Fruit fly (Drosophila melanogaster) whole organism, embryonic: ENCODE data around the gene Kyat.

Experiments
- Dbx ChIP-seq: fragments of 200-800 bp; sonication (Bioruptor generic); IDR thresholded peaks from 3 replicates; pipeline ENCODE4 v1.3.6; 2022; ENCODE audit warnings: missing biosample characterization, missing genetic modification characterization
- Hr3 ChIP-seq: fragments of 200-800 bp; sonication (Bioruptor generic); optimal IDR thresholded peaks from 3 replicates; lab custom pipeline; 2016; ENCODE audit warnings: missing biosample characterization, missing genetic modification characterization

DNA sequence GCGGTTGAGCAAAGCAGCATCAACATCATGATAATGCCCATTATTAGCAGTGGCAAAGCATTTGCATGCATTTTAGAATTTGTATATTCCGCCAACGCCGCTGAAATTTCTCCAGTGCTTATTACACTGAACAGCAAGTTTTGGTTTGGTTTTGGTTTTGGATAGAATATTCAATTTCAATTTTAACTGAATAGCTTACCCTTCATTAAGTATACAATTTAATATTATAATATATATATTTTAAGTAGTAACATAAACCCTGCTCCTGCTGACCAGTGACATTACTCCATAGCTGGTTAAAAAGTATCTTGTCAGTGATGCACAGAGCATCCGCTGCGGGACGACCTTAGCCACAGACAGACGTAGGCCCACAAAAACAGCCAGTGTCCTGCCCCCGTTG is 25.1 kb upstream of the Kyat start:
- no peak for TF ChIP-seq Dbx (GFP tag; lab: Robert Waterston, UW)
- no peak for TF ChIP-seq Hr3 (GFP tag; lab: Kevin White, UChicago)
